Fruit fly (Drosophila melanogaster) whole organism, embryonic: ENCODE data around the gene tinc.

Experiments used
- ATbp ChIP-seq: fragments of 200-800 bp; sonication (Bioruptor generic); optimal IDR thresholded peaks from 2 replicates; lab custom pipeline; 2017; ENCODE audit warnings: missing biosample characterization, mild to moderate bottlenecking, missing genetic modification characterization, missing genetic modification reagents
- B-H1 ChIP-seq: fragments of 200-800 bp; sonication (Bioruptor generic); IDR thresholded peaks from 3 replicates; pipeline ENCODE4 v1.3.6; 2022; ENCODE audit warnings: missing biosample characterization, missing genetic modification characterization
- CG10209 ChIP-seq: fragments of 200-800 bp; sonication (Bioruptor generic); optimal IDR thresholded peaks from 3 replicates; lab custom pipeline; 2017; ENCODE audit warnings: missing biosample characterization, mild to moderate bottlenecking, missing genetic modification characterization, missing genetic modification reagents
- CG10565 ChIP-seq: fragments of 200-800 bp; sonication (Bioruptor generic); optimal IDR thresholded peaks from 3 replicates; lab custom pipeline; 2016; ENCODE audit warnings: missing biosample characterization, mild to moderate bottlenecking, missing genetic modification characterization
- CG11560 ChIP-seq: fragments of 200-800 bp; sonication (Bioruptor generic); IDR thresholded peaks from 3 replicates; pipeline ENCODE4 v1.3.6; 2022; ENCODE audit warnings: missing biosample characterization, missing genetic modification characterization
- CG11696 ChIP-seq: fragments of 200-800 bp; sonication (Bioruptor generic); IDR thresholded peaks from 2 replicates; pipeline ENCODE4 v1.3.6; 2022; ENCODE audit warnings: missing biosample characterization, missing genetic modification characterization
- CG12219 ChIP-seq: fragments of 200-800 bp; sonication (Bioruptor generic); optimal IDR thresholded peaks from 3 replicates; lab custom pipeline; 2018; ENCODE audit warnings: missing biosample characterization, mild to moderate bottlenecking, missing genetic modification characterization
- CG12299 ChIP-seq: fragments of 200-800 bp; sonication (Bioruptor generic); optimal IDR thresholded peaks from 2 replicates; lab custom pipeline; 2018; ENCODE audit warnings: missing biosample characterization, mild to moderate bottlenecking, missing genetic modification characterization
- CG13123 ChIP-seq: fragments of 200-800 bp; sonication (Bioruptor generic); optimal IDR thresholded peaks from 2 replicates; lab custom pipeline; 2016; ENCODE audit warnings: missing biosample characterization, missing genetic modification characterization
- CG13424 ChIP-seq: fragments of 200-800 bp; sonication (Bioruptor generic); optimal IDR thresholded peaks from 2 replicates; lab custom pipeline; 2019; ENCODE audit warnings: missing biosample characterization, mild to moderate bottlenecking, missing genetic modification characterization, moderate library complexity
- CG13894 ChIP-seq: fragments of 200-800 bp; sonication (Bioruptor generic); optimal IDR thresholded peaks from 3 replicates; lab custom pipeline; 2018; ENCODE audit warnings: missing biosample characterization, mild to moderate bottlenecking, missing genetic modification characterization, moderate library complexity
- CG1529 ChIP-seq: fragments of 200-800 bp; sonication (Bioruptor generic); optimal IDR thresholded peaks from 3 replicates; lab custom pipeline; 2018; ENCODE audit warnings: missing biosample characterization, missing genetic modification characterization
- CG17328 ChIP-seq: fragments of 200-800 bp; sonication (Bioruptor generic); IDR thresholded peaks from 2 replicates; pipeline ENCODE4 v1.3.6; 2022; ENCODE audit warnings: missing biosample characterization, missing genetic modification characterization
- CG17612 ChIP-seq: fragments of 200-800 bp; sonication (Bioruptor generic); IDR thresholded peaks from 2 replicates; pipeline ENCODE4 v1.3.6; 2022; ENCODE audit warnings: missing biosample characterization, missing genetic modification characterization
- CG18011 ChIP-seq: fragments of 200-800 bp; sonication (Bioruptor generic); optimal IDR thresholded peaks from 2 replicates; lab custom pipeline; 2017; ENCODE audit warnings: missing biosample characterization, missing genetic modification characterization, mild to moderate bottlenecking, moderate library complexity, missing genotype
- CG18262 ChIP-seq: fragments of 200-800 bp; optimal IDR thresholded peaks from 3 replicates; lab custom pipeline; 2019; ENCODE audit warnings: missing biosample characterization, mild to moderate bottlenecking, missing genetic modification characterization, moderate library complexity
- CG31224 ChIP-seq: fragments of 200-800 bp; sonication (Bioruptor generic); IDR thresholded peaks from 2 replicates; pipeline ENCODE4 v1.3.6; 2022; ENCODE audit warnings: missing biosample characterization, missing genetic modification characterization
- CG33557 ChIP-seq: fragments of 200-800 bp; sonication (Bioruptor generic); optimal IDR thresholded peaks from 2 replicates; lab custom pipeline; 2019; ENCODE audit warnings: missing biosample characterization, mild to moderate bottlenecking, missing genetic modification characterization, moderate library complexity
- CG34376 ChIP-seq: fragments of 200-800 bp; sonication (Bioruptor generic); optimal IDR thresholded peaks from 2 replicates; lab custom pipeline; 2018; ENCODE audit warnings: missing biosample characterization, mild to moderate bottlenecking, missing genetic modification characterization
- CG4617 ChIP-seq: fragments of 200-800 bp; sonication (Bioruptor generic); optimal IDR thresholded peaks from 3 replicates; lab custom pipeline; 2016; ENCODE audit warnings: missing biosample characterization, missing genetic modification characterization, borderline replicate concordance
- CG8478 ChIP-seq: fragments of >200 bp; optimal IDR thresholded peaks from 2 replicates; lab custom pipeline; 2018
- CTCF ChIP-seq: fragments of 200-800 bp; sonication (Bioruptor generic); optimal IDR thresholded peaks from 2 replicates; lab custom pipeline; 2017; ENCODE audit warnings: missing biosample characterization, mild to moderate bottlenecking, missing genetic modification characterization, moderate library complexity
- Chrac-16 ChIP-seq: fragments of 200-800 bp; sonication (Bioruptor generic); optimal IDR thresholded peaks from 3 replicates; lab custom pipeline; 2016; ENCODE audit warnings: missing biosample characterization, missing genetic modification characterization
- CrebB ChIP-seq: fragments of 200-800 bp; sonication (Bioruptor generic); optimal IDR thresholded peaks from 3 replicates; lab custom pipeline; 2018; ENCODE audit warnings: missing biosample characterization, mild to moderate bottlenecking, missing genetic modification characterization
- D ChIP-seq, 2 experiments: fragments of 200-800 bp in 1 of 2; fragments of >200 bp in 1 of 2; sonication (Bioruptor generic) in 1 of 2; optimal IDR thresholded peaks; 2 replicates in 1 of 2; 3 replicates in 1 of 2; lab custom pipeline; 2017; ENCODE audit warnings: mild to moderate bottlenecking in 1 of 2, missing biosample characterization in 1 of 2, missing genetic modification characterization in 1 of 2, missing genetic modification reagents in 1 of 2
- D19A ChIP-seq: fragments of 200-800 bp; optimal IDR thresholded peaks from 3 replicates; lab custom pipeline; 2019; ENCODE audit warnings: missing biosample characterization, mild to moderate bottlenecking, missing genetic modification characterization, moderate library complexity
- Dip2 ChIP-seq: fragments of 200-800 bp; sonication (Bioruptor generic); IDR thresholded peaks from 2 replicates; pipeline ENCODE4 v1.3.6; 2022; ENCODE audit warnings: missing biosample characterization, missing genetic modification characterization
- Dip3 ChIP-seq: fragments of 200-800 bp; sonication (Bioruptor generic); optimal IDR thresholded peaks from 3 replicates; lab custom pipeline; 2016; ENCODE audit warnings: missing biosample characterization, missing genetic modification characterization
- Fer3 ChIP-seq: fragments of 200-800 bp; sonication (Bioruptor generic); optimal IDR thresholded peaks from 2 replicates; lab custom pipeline; 2018; ENCODE audit warnings: missing biosample characterization, mild to moderate bottlenecking, missing genetic modification characterization, moderate library complexity
- H15 ChIP-seq: fragments of 200-800 bp; sonication (Bioruptor generic); IDR thresholded peaks from 3 replicates; pipeline ENCODE4 v1.3.6; 2022; ENCODE audit warnings: missing biosample characterization, missing genetic modification characterization
- Meics ChIP-seq: fragments of 200-800 bp; sonication (Bioruptor generic); optimal IDR thresholded peaks from 2 replicates; lab custom pipeline; 2017; ENCODE audit warnings: missing biosample characterization, mild to moderate bottlenecking, missing genetic modification characterization
- Oli ChIP-seq: fragments of 200-800 bp; sonication (Bioruptor generic); optimal IDR thresholded peaks from 2 replicates; lab custom pipeline; 2018; ENCODE audit warnings: missing biosample characterization, mild to moderate bottlenecking, missing genetic modification characterization, moderate library complexity
- Ptx1 ChIP-seq: fragments of 200-800 bp; sonication (Bioruptor generic); IDR thresholded peaks from 2 replicates; pipeline ENCODE4 v1.3.6; 2022; ENCODE audit warnings: missing biosample characterization, missing genetic modification characterization
- Scr ChIP-seq: fragments of 200-800 bp; sonication (Bioruptor generic); IDR thresholded peaks from 2 replicates; pipeline ENCODE4 v1.3.6; 2022; ENCODE audit warnings: missing biosample characterization, missing genetic modification characterization; ENCODE audit not compliant: partially characterized antibody
- Ssrp ChIP-seq: fragments of 200-800 bp; sonication (Bioruptor generic); optimal IDR thresholded peaks from 2 replicates; lab custom pipeline; 2018; ENCODE audit warnings: missing biosample characterization, mild to moderate bottlenecking, missing genetic modification characterization, moderate library complexity
- aop ChIP-seq: fragments of 200-800 bp; sonication (Bioruptor generic); IDR thresholded peaks from 2 replicates; pipeline ENCODE4 v1.3.6; 2022; ENCODE audit warnings: missing biosample characterization, missing genetic modification characterization
- bsh ChIP-seq, 2 experiments: fragments of 200-800 bp; sonication (Bioruptor generic); optimal IDR thresholded peaks; 2 replicates each; lab custom pipeline; 2017 to 2018; ENCODE audit warnings: mild to moderate bottlenecking in 2 of 2, missing biosample characterization in 2 of 2, missing genetic modification characterization in 2 of 2, moderate library complexity in 1 of 2
- dati ChIP-seq: fragments of 200-800 bp; sonication (Bioruptor generic); IDR thresholded peaks from 2 replicates; pipeline ENCODE4 v1.3.6; 2022; ENCODE audit warnings: missing biosample characterization, missing genetic modification characterization
- dmrt11E ChIP-seq: fragments of 200-800 bp; sonication (Bioruptor generic); optimal IDR thresholded peaks from 3 replicates; lab custom pipeline; 2018; ENCODE audit warnings: missing biosample characterization, mild to moderate bottlenecking, missing genetic modification characterization, moderate library complexity
- eve ChIP-seq, 2 experiments: fragments of >200 bp; optimal IDR thresholded peaks; 2 replicates each; lab custom pipeline; 2017; ENCODE audit warnings: missing biosample characterization in 2 of 2, missing genetic modification characterization in 2 of 2
- fd3F ChIP-seq: fragments of 200-800 bp; sonication (Bioruptor generic); optimal IDR thresholded peaks from 2 replicates; lab custom pipeline; 2018; ENCODE audit warnings: missing biosample characterization, mild to moderate bottlenecking, missing genetic modification characterization, moderate library complexity
- fu2 ChIP-seq: fragments of 200-800 bp; sonication (Bioruptor generic); optimal IDR thresholded peaks from 2 replicates; lab custom pipeline; 2016; ENCODE audit warnings: missing biosample characterization, missing genetic modification characterization
- ham ChIP-seq: fragments of 200-800 bp; sonication (Bioruptor generic); IDR thresholded peaks from 2 replicates; pipeline ENCODE4 v1.3.6; 2022; ENCODE audit warnings: missing biosample characterization, missing genetic modification characterization
- ind ChIP-seq: fragments of 200-800 bp; sonication (Bioruptor generic); optimal IDR thresholded peaks from 3 replicates; lab custom pipeline; 2016; ENCODE audit warnings: missing biosample characterization, missing genetic modification characterization
- klu ChIP-seq: fragments of 200-800 bp; sonication (Bioruptor generic); IDR thresholded peaks from 2 replicates; pipeline ENCODE4 v1.3.6; 2022; ENCODE audit warnings: missing biosample characterization, missing genetic modification characterization
- lilli ChIP-seq: fragments of 200-800 bp; sonication (Bioruptor generic); optimal IDR thresholded peaks from 3 replicates; lab custom pipeline; 2016; ENCODE audit warnings: missing biosample characterization, missing genetic modification characterization
- pfk ChIP-seq: fragments of 200-800 bp; sonication (Bioruptor generic); optimal IDR thresholded peaks from 2 replicates; lab custom pipeline; 2018; ENCODE audit warnings: missing biosample characterization, mild to moderate bottlenecking, missing genetic modification characterization, moderate library complexity
- repo ChIP-seq: fragments of 200-800 bp; sonication (Bioruptor generic); optimal IDR thresholded peaks from 2 replicates; lab custom pipeline; 2016; ENCODE audit warnings: missing biosample characterization, missing genetic modification characterization
- stwl ChIP-seq: fragments of 200-800 bp; sonication (Bioruptor generic); optimal IDR thresholded peaks from 3 replicates; lab custom pipeline; 2018; ENCODE audit warnings: missing biosample characterization, mild to moderate bottlenecking, missing genetic modification characterization, moderate library complexity
- tna ChIP-seq: fragments of 200-800 bp; sonication (Bioruptor generic); IDR thresholded peaks from 2 replicates; pipeline ENCODE4 v1.3.6; 2022; ENCODE audit warnings: missing biosample characterization, missing genetic modification characterization; ENCODE audit not compliant: partially characterized antibody
- vfl ChIP-seq: fragments of 200-800 bp; sonication (Bioruptor generic); optimal IDR thresholded peaks from 2 replicates; lab custom pipeline; 2016; ENCODE audit warnings: missing biosample characterization, missing genetic modification characterization
- vnd ChIP-seq: fragments of 200-800 bp; sonication (Bioruptor generic); IDR thresholded peaks from 3 replicates; pipeline ENCODE4 v1.3.6; 2022; ENCODE audit warnings: missing biosample characterization, missing genetic modification characterization; ENCODE audit not compliant: partially characterized antibody

The tinc gene

dm6 chr3R:17849178-17849577 lies 37.8 kb downstream of the tinc start (continued):
- no peak for TF ChIP-seq Chrac-16 (GFP tag; lab: Kevin White, UChicago)
- TF ChIP-seq CG33557: no peak
- TF ChIP-seq ham (GFP tag; lab: Robert Waterston, UW): no peak
- no peak for TF ChIP-seq CG17612 (GFP tag; lab: Robert Waterston, UW)
- no peak for TF ChIP-seq CG8478
- TF ChIP-seq pfk: no peak
- TF ChIP-seq D (optimal IDR thresholded peaks at IDR 0.05; lab: Kevin White, UChicago): no peak
- TF ChIP-seq D (GFP tag; optimal IDR thresholded peaks at IDR 0.05; lab: Kevin White, UChicago): no peak
- TF ChIP-seq CTCF (GFP tag; lab: Kevin White, UChicago): no peak
- TF ChIP-seq Ptx1 (GFP tag; lab: Robert Waterston, UW): no peak
- peak; percentile 32 for TF ChIP-seq CG13424 (tag; lab: Kevin White, UChicago)
- peak; percentile 20 for TF ChIP-seq Fer3
- no peak for TF ChIP-seq fu2 (GFP tag; lab: Kevin White, UChicago)
- TF ChIP-seq dmrt11E (tag; lab: Kevin White, UChicago): no peak
- TF ChIP-seq CG18262 (tag; lab: Kevin White, UChicago): peak; percentile 22
- TF ChIP-seq Meics (GFP tag; lab: Kevin White, UChicago): peak; percentile 44
- TF ChIP-seq fd3F (GFP tag; lab: Kevin White, UChicago): no peak
- no peak for TF ChIP-seq aop (GFP tag; lab: Robert Waterston, UW)
- TF ChIP-seq CG13123 (GFP tag; lab: Kevin White, UChicago): no peak
- no peak for TF ChIP-seq Dip2
- no peak for TF ChIP-seq CG10565 (GFP tag; lab: Kevin White, UChicago)
- TF ChIP-seq H15: no peak
- TF ChIP-seq ATbp: no peak
- no peak for TF ChIP-seq CG18011 (GFP tag; lab: Kevin White, UChicago)
- no peak for TF ChIP-seq CG12299 (tag; lab: Kevin White, UChicago)
- no peak for TF ChIP-seq CG1529 (GFP tag; lab: Kevin White, UChicago)
- TF ChIP-seq vnd (GFP tag; lab: Robert Waterston, UW): no peak
- no peak for TF ChIP-seq Scr (GFP tag; lab: Robert Waterston, UW)
- no peak for TF ChIP-seq CG11560
- TF ChIP-seq D19A (tag; lab: Kevin White, UChicago): peak; percentile 14
- TF ChIP-seq stwl (tag; lab: Kevin White, UChicago): no peak
- TF ChIP-seq CrebB (tag; lab: Kevin White, UChicago): no peak
- TF ChIP-seq ind: no peak
- no peak for TF ChIP-seq dati (GFP tag; lab: Robert Waterston, UW)
- no peak for TF ChIP-seq CG13894 (tag; lab: Kevin White, UChicago)
- no peak for TF ChIP-seq repo
- no peak for TF ChIP-seq CG17328
- TF ChIP-seq CG12219 (GFP tag; lab: Kevin White, UChicago): peak; percentile 7
- peak in 1 of 2 experiments; percentile 1 for TF ChIP-seq eve (GFP tag; optimal IDR thresholded peaks at IDR 0.05; lab: Kevin White, UChicago)
- no peak for TF ChIP-seq CG31224
- TF ChIP-seq Oli: peak; percentile 32
- no peak for TF ChIP-seq tna (GFP tag; lab: Robert Waterston, UW)
- TF ChIP-seq CG11696 (GFP tag; lab: Robert Waterston, UW): no peak
- TF ChIP-seq klu (GFP tag; lab: Robert Waterston, UW): no peak
- TF ChIP-seq B-H1: no peak
- no peak for TF ChIP-seq vfl (GFP tag; lab: Kevin White, UChicago)
- peak; percentile 2 for TF ChIP-seq CG10209
- TF ChIP-seq lilli (GFP tag; lab: Kevin White, UChicago): no peak
- TF ChIP-seq CG34376 (GFP tag; lab: Kevin White, UChicago): no peak
- TF ChIP-seq bsh (GFP tag; optimal IDR thresholded peaks at IDR 0.05; lab: Kevin White, UChicago): peak in 1 of 2 experiments; percentile 40
- TF ChIP-seq Dip3 (GFP tag; lab: Kevin White, UChicago): no peak
- no peak for TF ChIP-seq CG4617 (GFP tag; lab: Kevin White, UChicago)
- no peak for TF ChIP-seq Ssrp (tag; lab: Kevin White, UChicago)
